Fruit fly (Drosophila melanogaster): ENCODE data around the gene Gnpnat.

DNA sequence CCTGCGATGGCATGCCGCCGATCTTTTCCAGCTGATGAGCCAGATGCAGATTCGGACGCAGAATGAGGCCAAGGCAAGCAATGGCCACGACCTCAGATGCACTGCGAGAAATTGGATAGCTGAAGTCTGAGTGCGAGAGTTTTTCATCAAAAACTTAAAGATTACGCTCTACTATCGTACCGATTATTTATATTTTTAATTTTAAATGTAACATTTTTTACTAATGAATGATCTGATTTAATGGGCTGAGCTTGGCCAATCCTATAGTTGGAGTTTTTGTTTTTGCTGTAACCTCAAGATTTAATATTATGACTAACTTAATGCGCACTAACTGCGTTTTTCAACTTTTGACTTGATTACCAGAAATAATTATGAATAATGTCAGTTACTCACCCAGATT lies 24.2 kb downstream of the Gnpnat start:
- TF ChIP-seq CoRest (tag; optimal IDR thresholded peaks at IDR 0.05) = no peak
- TF ChIP-seq crol (GFP tag; IDR thresholded peaks at IDR 0.05) = no peak
- no peak for TF ChIP-seq Pdp1 (GFP tag; optimal IDR thresholded peaks at IDR 0.05)
- no peak for TF ChIP-seq crp (GFP tag; optimal IDR thresholded peaks at IDR 0.05)
- TF ChIP-seq eyg (GFP tag; optimal IDR thresholded peaks at IDR 0.05) = no peak
- no peak for TF ChIP-seq HLH4C (GFP tag; IDR thresholded peaks at IDR 0.05; ENCODE audit: partially characterized antibody)
- no peak for TF ChIP-seq Hr51 (GFP tag; optimal IDR thresholded peaks at IDR 0.05)
